Fruit fly (Drosophila melanogaster) whole organism, embryonic: ENCODE measurements around the gene Phae1.
A peak's percentile ranks its signal among the peaks of the same experiment; 100 is the strongest.

ENCODE experiments used
- Antp ChIP-seq: fragments of 200-800 bp; sonication (Bioruptor generic); optimal IDR thresholded peaks from 3 replicates; lab custom pipeline; 2016; ENCODE audit warnings: missing biosample characterization, missing genetic modification characterization
- CG12299 ChIP-seq: fragments of 200-800 bp; sonication (Bioruptor generic); optimal IDR thresholded peaks from 2 replicates; lab custom pipeline; 2018; ENCODE audit warnings: missing biosample characterization, mild to moderate bottlenecking, missing genetic modification characterization
- CG12391 ChIP-seq: fragments of 200-800 bp; sonication (Bioruptor generic); optimal IDR thresholded peaks from 3 replicates; lab custom pipeline; 2018; ENCODE audit warnings: missing biosample characterization, mild to moderate bottlenecking, missing genetic modification characterization, moderate library complexity
- CG14710 ChIP-seq: fragments of 200-800 bp; sonication (Bioruptor generic); optimal IDR thresholded peaks from 3 replicates; lab custom pipeline; 2019; ENCODE audit warnings: missing biosample characterization, mild to moderate bottlenecking, missing genetic modification characterization, moderate library complexity
- CG15011 ChIP-seq: fragments of 200-800 bp; sonication (Bioruptor generic); optimal IDR thresholded peaks from 3 replicates; lab custom pipeline; 2018; ENCODE audit warnings: missing biosample characterization, mild to moderate bottlenecking, missing genetic modification characterization
- CG16813 ChIP-seq: fragments of 200-800 bp; sonication (Bioruptor generic); IDR thresholded peaks from 3 replicates; pipeline ENCODE4 v1.3.6; 2022; ENCODE audit warnings: missing biosample characterization, missing genetic modification characterization; ENCODE audit not compliant: partially characterized antibody
- CG17186 ChIP-seq: fragments of 200-800 bp; sonication (Bioruptor generic); optimal IDR thresholded peaks from 3 replicates; lab custom pipeline; 2017; ENCODE audit warnings: missing biosample characterization, missing genetic modification reagents, missing genetic modification characterization
- CG17361 ChIP-seq: fragments of 200-800 bp; sonication (Bioruptor generic); IDR thresholded peaks from 3 replicates; pipeline ENCODE4 v1.3.6; 2022; ENCODE audit warnings: missing biosample characterization, missing genetic modification characterization
- CG17612 ChIP-seq: fragments of 200-800 bp; sonication (Bioruptor generic); IDR thresholded peaks from 2 replicates; pipeline ENCODE4 v1.3.6; 2022; ENCODE audit warnings: missing biosample characterization, missing genetic modification characterization
- CG18262 ChIP-seq: fragments of 200-800 bp; optimal IDR thresholded peaks from 3 replicates; lab custom pipeline; 2019; ENCODE audit warnings: missing biosample characterization, mild to moderate bottlenecking, missing genetic modification characterization, moderate library complexity
- CG30020 ChIP-seq: fragments of 200-800 bp; optimal IDR thresholded peaks from 2 replicates; lab custom pipeline; 2019; ENCODE audit warnings: missing biosample characterization, mild to moderate bottlenecking, missing genetic modification characterization, moderate library complexity
- CG31365 ChIP-seq: fragments of 200-800 bp; sonication (Bioruptor generic); optimal IDR thresholded peaks from 2 replicates; lab custom pipeline; 2018; ENCODE audit warnings: missing biosample characterization, mild to moderate bottlenecking, missing genetic modification characterization
- CG32767 ChIP-seq: fragments of 200-800 bp; sonication (Bioruptor generic); IDR thresholded peaks from 2 replicates; pipeline ENCODE4 v1.3.6; 2022; ENCODE audit warnings: missing biosample characterization, missing genetic modification characterization
- CG6254 ChIP-seq: fragments of 200-800 bp; sonication (Bioruptor generic); optimal IDR thresholded peaks from 3 replicates; lab custom pipeline; 2017; ENCODE audit warnings: mild to moderate bottlenecking, missing biosample characterization, missing genetic modification reagents, missing genetic modification characterization
- CG7745 ChIP-seq: fragments of 200-800 bp; sonication (Bioruptor generic); optimal IDR thresholded peaks from 2 replicates; lab custom pipeline; 2018; ENCODE audit warnings: missing biosample characterization, mild to moderate bottlenecking, missing genetic modification characterization, moderate library complexity
- CG8290 ChIP-seq, 3 experiments: fragments of 200-800 bp; sonication (Bioruptor generic); optimal IDR thresholded peaks; 2 replicates each; lab custom pipeline; 2016 to 2019; ENCODE audit warnings: missing biosample characterization in 3 of 3, missing genetic modification characterization in 3 of 3, mild to moderate bottlenecking in 2 of 3, moderate library complexity in 1 of 3
- CG9727 ChIP-seq: fragments of 200-800 bp; sonication (Bioruptor generic); optimal IDR thresholded peaks from 3 replicates; lab custom pipeline; 2017; ENCODE audit warnings: missing biosample characterization, mild to moderate bottlenecking, missing genetic modification characterization
- CkIIα-i1 ChIP-seq: fragments of 200-800 bp; sonication (Bioruptor generic); IDR thresholded peaks from 2 replicates; pipeline ENCODE4 v1.3.6; 2022; ENCODE audit warnings: missing biosample characterization, missing genetic modification characterization
- CoRest ChIP-seq: fragments of 200-800 bp; sonication (Bioruptor generic); optimal IDR thresholded peaks from 3 replicates; lab custom pipeline; 2018; ENCODE audit warnings: missing biosample characterization, mild to moderate bottlenecking, missing genetic modification characterization, moderate library complexity
- Hey ChIP-seq: fragments of 200-800 bp; sonication (Bioruptor generic); optimal IDR thresholded peaks from 3 replicates; lab custom pipeline; 2018; ENCODE audit warnings: missing biosample characterization, mild to moderate bottlenecking, missing genetic modification characterization
- Mad ChIP-seq: fragments of 200-800 bp; sonication (Bioruptor generic); optimal IDR thresholded peaks from 2 replicates; lab custom pipeline; 2016; ENCODE audit warnings: missing biosample characterization, missing genetic modification characterization
- Mes4 ChIP-seq: fragments of 200-800 bp; sonication (Bioruptor generic); optimal IDR thresholded peaks from 2 replicates; lab custom pipeline; 2016; ENCODE audit warnings: missing biosample characterization, missing genetic modification characterization
- Nf-YB ChIP-seq: fragments of 200-800 bp; sonication (Bioruptor generic); optimal IDR thresholded peaks from 3 replicates; lab custom pipeline; 2019; ENCODE audit warnings: missing biosample characterization, mild to moderate bottlenecking, missing genetic modification characterization, moderate library complexity
- Spps ChIP-seq: fragments of 200-800 bp; sonication (Bioruptor generic); optimal IDR thresholded peaks from 2 replicates; lab custom pipeline; 2018; ENCODE audit warnings: missing biosample characterization, mild to moderate bottlenecking, missing genetic modification characterization
- Sry-δ ChIP-seq: fragments of 200-800 bp; sonication (Bioruptor generic); optimal IDR thresholded peaks from 2 replicates; lab custom pipeline; 2016; ENCODE audit warnings: missing biosample characterization, missing genetic modification characterization
- ato ChIP-seq: fragments of 200-800 bp; sonication (Bioruptor generic); IDR thresholded peaks from 2 replicates; pipeline ENCODE4 v1.3.6; 2022; ENCODE audit warnings: missing biosample characterization, missing genetic modification characterization; ENCODE audit not compliant: partially characterized antibody
- bsh ChIP-seq, 2 experiments: fragments of 200-800 bp; sonication (Bioruptor generic); optimal IDR thresholded peaks; 2 replicates each; lab custom pipeline; 2017 to 2018; ENCODE audit warnings: mild to moderate bottlenecking in 2 of 2, missing biosample characterization in 2 of 2, missing genetic modification characterization in 2 of 2, moderate library complexity in 1 of 2
- cas ChIP-seq: fragments of 200-800 bp; sonication (Bioruptor generic); IDR thresholded peaks from 2 replicates; pipeline ENCODE4 v1.3.6; 2022; ENCODE audit warnings: missing biosample characterization, missing genetic modification characterization
- crol ChIP-seq: fragments of 200-800 bp; sonication (Bioruptor generic); IDR thresholded peaks from 2 replicates; pipeline ENCODE4 v1.3.6; 2022; ENCODE audit warnings: missing biosample characterization, missing genetic modification characterization
- dati ChIP-seq: fragments of 200-800 bp; sonication (Bioruptor generic); IDR thresholded peaks from 2 replicates; pipeline ENCODE4 v1.3.6; 2022; ENCODE audit warnings: missing biosample characterization, missing genetic modification characterization
- gfzf ChIP-seq: fragments of 200-800 bp; sonication (Bioruptor generic); optimal IDR thresholded peaks from 2 replicates; lab custom pipeline; 2016; ENCODE audit warnings: missing biosample characterization, mild to moderate bottlenecking, missing genetic modification characterization, moderate library complexity
- gt ChIP-seq: fragments of 200-800 bp; sonication (Bioruptor generic); IDR thresholded peaks from 2 replicates; pipeline ENCODE4 v1.3.6; 2022; ENCODE audit warnings: missing biosample characterization, missing genetic modification characterization
- jing ChIP-seq: fragments of 200-800 bp; sonication (Bioruptor generic); optimal IDR thresholded peaks from 2 replicates; lab custom pipeline; 2018; ENCODE audit warnings: missing biosample characterization, mild to moderate bottlenecking, missing genetic modification characterization
- lab ChIP-seq: fragments of 200-800 bp; sonication (Bioruptor generic); optimal IDR thresholded peaks from 3 replicates; lab custom pipeline; 2017; ENCODE audit warnings: missing biosample characterization, missing genetic modification characterization, mild to moderate bottlenecking, moderate library complexity, missing genetic modification reagents
- lilli ChIP-seq: fragments of 200-800 bp; sonication (Bioruptor generic); optimal IDR thresholded peaks from 3 replicates; lab custom pipeline; 2016; ENCODE audit warnings: missing biosample characterization, missing genetic modification characterization
- lola ChIP-seq, 3 experiments: fragments of >200 bp in 2 of 3; fragments of 200-800 bp in 1 of 3; sonication (Bioruptor generic) in 1 of 3; optimal IDR thresholded peaks; 2 replicates each; lab custom pipeline; 2017 to 2019; ENCODE audit warnings: missing biosample characterization in 3 of 3, missing genetic modification characterization in 3 of 3, mild to moderate bottlenecking in 1 of 3, moderate library complexity in 1 of 3
- luna ChIP-seq: fragments of 200-800 bp; sonication (Bioruptor generic); optimal IDR thresholded peaks from 2 replicates; lab custom pipeline; 2016; ENCODE audit warnings: missing biosample characterization, missing genetic modification characterization
- mld ChIP-seq: fragments of 200-800 bp; sonication (Bioruptor generic); IDR thresholded peaks from 3 replicates; pipeline ENCODE4 v1.3.6; 2022; ENCODE audit warnings: missing biosample characterization, missing genetic modification characterization; ENCODE audit not compliant: partially characterized antibody
- odd ChIP-seq: fragments of 200-800 bp; sonication (Bioruptor generic); optimal IDR thresholded peaks from 2 replicates; lab custom pipeline; 2017; ENCODE audit warnings: missing biosample characterization, mild to moderate bottlenecking, missing genetic modification characterization
- peb ChIP-seq: fragments of 200-800 bp; sonication (Bioruptor generic); IDR thresholded peaks from 2 replicates; pipeline ENCODE4 v1.3.6; 2022; ENCODE audit warnings: missing biosample characterization, missing genetic modification characterization
- repo ChIP-seq: fragments of 200-800 bp; sonication (Bioruptor generic); optimal IDR thresholded peaks from 2 replicates; lab custom pipeline; 2016; ENCODE audit warnings: missing biosample characterization, missing genetic modification characterization
- sna ChIP-seq: fragments of 200-800 bp; sonication (Bioruptor generic); IDR thresholded peaks from 2 replicates; pipeline ENCODE4 v1.3.6; 2022; ENCODE audit warnings: missing biosample characterization, missing genetic modification characterization; ENCODE audit not compliant: partially characterized antibody
- tll ChIP-seq, 2 experiments: fragments of 200-800 bp in 1 of 2; fragments of >200 bp in 1 of 2; sonication (Bioruptor generic) in 1 of 2; optimal IDR thresholded peaks; 2 replicates each; lab custom pipeline; 2017 to 2019; ENCODE audit warnings: missing biosample characterization in 2 of 2, missing genetic modification characterization in 2 of 2, mild to moderate bottlenecking in 1 of 2, moderate library complexity in 1 of 2
- unc-4 ChIP-seq: fragments of 200-800 bp; sonication (Bioruptor generic); IDR thresholded peaks from 2 replicates; pipeline ENCODE4 v1.3.6; 2022; ENCODE audit warnings: missing biosample characterization, missing genetic modification characterization; ENCODE audit not compliant: partially characterized antibody
- vnd ChIP-seq: fragments of 200-800 bp; sonication (Bioruptor generic); IDR thresholded peaks from 3 replicates; pipeline ENCODE4 v1.3.6; 2022; ENCODE audit warnings: missing biosample characterization, missing genetic modification characterization; ENCODE audit not compliant: partially characterized antibody
- z ChIP-seq: fragments of 200-800 bp; sonication (Bioruptor generic); IDR thresholded peaks from 3 replicates; pipeline ENCODE4 v1.3.6; 2022; ENCODE audit warnings: missing biosample characterization, missing genetic modification characterization
- zen2 ChIP-seq: fragments of 200-800 bp; sonication (Bioruptor generic); IDR thresholded peaks from 3 replicates; pipeline ENCODE4 v1.3.6; 2022; ENCODE audit warnings: missing biosample characterization, missing genetic modification characterization; ENCODE audit not compliant: partially characterized antibody

The Phae1 gene

DNA sequence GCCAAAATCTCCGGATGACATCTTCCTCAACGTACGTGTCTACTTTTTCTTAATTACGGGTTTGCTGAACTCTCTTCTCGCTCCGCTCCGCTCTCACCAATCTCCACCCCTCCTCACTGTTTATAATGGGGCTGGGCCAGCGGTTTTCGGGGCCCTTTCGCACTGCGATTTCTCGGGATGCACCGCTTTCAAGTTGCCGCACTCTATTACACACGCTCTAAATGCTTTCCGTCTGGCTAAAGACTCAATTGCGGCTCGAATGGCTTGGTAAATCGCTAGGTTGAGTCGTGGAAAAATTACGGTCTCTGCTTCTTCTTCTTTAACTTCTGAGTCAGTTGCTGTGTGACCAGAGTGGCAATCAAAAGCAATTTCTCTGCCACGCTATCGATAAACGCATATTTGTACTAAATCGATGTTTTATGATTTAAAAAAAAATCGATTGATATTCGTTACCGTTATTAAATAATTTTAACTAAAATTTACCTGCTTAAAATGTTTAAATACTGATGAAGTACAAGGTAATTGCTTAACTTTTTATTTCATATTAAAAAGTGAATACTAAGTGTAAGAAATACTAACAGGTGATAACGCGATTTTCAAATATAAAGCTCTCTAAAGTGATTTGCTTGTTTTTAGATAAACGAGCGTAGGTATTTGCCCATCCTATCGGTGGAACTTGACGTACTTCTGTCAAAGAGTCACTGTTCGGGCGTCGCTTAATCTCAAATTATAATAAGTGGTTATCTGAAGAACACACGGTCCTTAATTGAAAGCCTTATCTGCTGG lies at the start of gene Phae1, which contains the start of gene Rab6 (continued):
- TF ChIP-seq CG30020 (tag; lab: Kevin White, UChicago) (no peak), vnd (GFP tag; lab: Robert Waterston, UW) (peak; percentile 66), lilli (GFP tag; lab: Kevin White, UChicago) (peak; percentile 14), unc-4 (peak; percentile 83), z (GFP tag; lab: Robert Waterston, UW) (no peak), odd (no peak), luna (GFP tag; lab: Kevin White, UChicago) (no peak), peb (GFP tag; lab: Robert Waterston, UW) (no peak), CG17186 (GFP tag; lab: Kevin White, UChicago) (no peak), CG9727 (GFP tag; lab: Kevin White, UChicago) (no peak), tll (GFP tag; optimal IDR thresholded peaks at IDR 0.05; lab: Kevin White, UChicago) (peak in 1 of 2 experiments; percentile 40), gt (GFP tag; lab: Robert Waterston, UW) (no peak), lab (no peak), CG17361 (0 out of 3 replicates have a peak, but pooled peaks have one; percentile 23), gfzf (GFP tag; lab: Kevin White, UChicago) (peak; percentile 77), Sry-δ (GFP tag; lab: Kevin White, UChicago) (peak; percentile 70), CG12299 (peak; percentile 14), CG14710 (peak; percentile 70), CkIIα-i1 (no peak), Hey (tag; lab: Kevin White, UChicago) (peak; percentile 50), CG15011 (GFP tag; lab: Kevin White, UChicago) (no peak), Mes4 (GFP tag; lab: Kevin White, UChicago) (no peak), Mad (GFP tag; lab: Kevin White, UChicago) (no peak), CG6254 (GFP tag; lab: Kevin White, UChicago) (no peak), dati (GFP tag; lab: Robert Waterston, UW) (no peak), Spps (no peak), cas (GFP tag; lab: Robert Waterston, UW) (no peak), Antp (no peak), zen2 (GFP tag; lab: Robert Waterston, UW) (peak; percentile 62; the same call in 1 of the 3 replicates), CG7745 (tag; lab: Kevin White, UChicago) (no peak), sna (GFP tag; lab: Robert Waterston, UW) (peak; percentile 77), CG12391 (tag; lab: Kevin White, UChicago) (peak; percentile 20), bsh (GFP tag; optimal IDR thresholded peaks at IDR 0.05; lab: Kevin White, UChicago) (no peak), CoRest (tag; lab: Kevin White, UChicago) (peak; percentile 12), CG17612 (GFP tag; lab: Robert Waterston, UW) (no peak), CG18262 (tag; lab: Kevin White, UChicago) (peak; percentile 13), repo (GFP tag; lab: Kevin White, UChicago) (no peak), ato (peak; percentile 76), CG31365 (no peak), lola (GFP tag; optimal IDR thresholded peaks at IDR 0.05; lab: Kevin White, UChicago) (no peak), CG16813 (GFP tag; lab: Robert Waterston, UW) (peak; percentile 73), crol (GFP tag; lab: Robert Waterston, UW) (peak; percentile 83), CG8290 (GFP tag; optimal IDR thresholded peaks at IDR 0.05; lab: Kevin White, UChicago) (peak; percentile 59), CG8290 (tag; optimal IDR thresholded peaks at IDR 0.05; lab: Kevin White, UChicago) (no peak), mld (GFP tag; lab: Robert Waterston, UW) (no peak), CG32767 (GFP tag; lab: Robert Waterston, UW) (no peak), jing (GFP tag; lab: Kevin White, UChicago) (no peak), Nf-YB (GFP tag; lab: Kevin White, UChicago) (peak; percentile 13)
